Worm (Caenorhabditis elegans) whole organism, early embryonic: ENCODE results near the gene srd-7.
A peak's percentile ranks its signal among the peaks of the same experiment; 100 is the strongest.

Experiments
- B0310.2 ChIP-seq: sonication (generic microtip); optimal IDR thresholded peaks from 2 replicates; lab custom pipeline; 2016; ENCODE audit warnings: mild to moderate bottlenecking, missing genetic modification characterization, missing compliant biosample characterization
- F13C5.2 ChIP-seq: sonication (generic microtip); optimal IDR thresholded peaks from 2 replicates; lab custom pipeline; 2017; ENCODE audit warnings: mild to moderate bottlenecking, missing genetic modification characterization, inconsistent platforms, missing compliant biosample characterization
- aly-1 ChIP-seq: sonication (generic microtip); optimal IDR thresholded peaks from 2 replicates; lab custom pipeline; 2016; ENCODE audit warnings: missing genetic modification characterization, missing compliant biosample characterization
- ama-1 ChIP-seq: fragments of 150-350 bp; optimal IDR thresholded peaks from 2 replicates; lab custom pipeline; 2014
- ceh-13 ChIP-seq: fragments of 200-800 bp; sonication (Bioruptor generic); optimal IDR thresholded peaks from 2 replicates; lab custom pipeline; 2018; ENCODE audit warnings: mild to moderate bottlenecking, missing genetic modification characterization, missing compliant biosample characterization
- ceh-36 ChIP-seq: sonication (generic microtip); optimal IDR thresholded peaks from 2 replicates; lab custom pipeline; 2016; ENCODE audit warnings: missing genetic modification characterization, inconsistent platforms, missing compliant biosample characterization
- ets-7 ChIP-seq: sonication (generic microtip); optimal IDR thresholded peaks from 2 replicates; lab custom pipeline; 2016; ENCODE audit warnings: missing genotype, missing genetic modification characterization, missing compliant biosample characterization
- flt-1 ChIP-seq: fragments of 200-800 bp; sonication (Bioruptor generic); IDR thresholded peaks from 2 replicates; pipeline ENCODE4 v1.3.6; 2022; ENCODE audit warnings: missing genetic modification characterization, missing compliant biosample characterization
- hmbx-1 ChIP-seq: sonication (generic microtip); optimal IDR thresholded peaks from 2 replicates; lab custom pipeline; 2016; ENCODE audit warnings: mild to moderate bottlenecking, missing genetic modification characterization, missing compliant biosample characterization
- hmg-4 ChIP-seq: fragments of 200-800 bp; sonication (Bioruptor generic); optimal IDR thresholded peaks from 2 replicates; lab custom pipeline; 2018; ENCODE audit warnings: mild to moderate bottlenecking, missing genetic modification characterization, missing compliant biosample characterization
- hnd-1 ChIP-seq: sonication (generic microtip); optimal IDR thresholded peaks from 2 replicates; lab custom pipeline; 2016; ENCODE audit warnings: missing genetic modification characterization, missing compliant biosample characterization
- pes-1 ChIP-seq: fragments of 200-800 bp; sonication (Bioruptor generic); IDR thresholded peaks from 2 replicates; pipeline ENCODE4 v1.3.6; 2022; ENCODE audit warnings: missing genetic modification reagents, missing genetic modification characterization, missing compliant biosample characterization
- scrt-1 ChIP-seq: fragments of 200-800 bp; sonication (Bioruptor generic); IDR thresholded peaks from 2 replicates; pipeline ENCODE4 v1.3.6; 2022; ENCODE audit warnings: missing genetic modification characterization, missing compliant biosample characterization
- sea-1 ChIP-seq: fragments of 200-800 bp; sonication (Bioruptor generic); conservative IDR thresholded peaks from 2 replicates; pipeline ENCODE4 v1.3.6; 2022; ENCODE audit warnings: missing genetic modification characterization, missing compliant biosample characterization
- tbx-11 ChIP-seq: fragments of 200-800 bp; sonication (Bioruptor generic); IDR thresholded peaks from 2 replicates; pipeline ENCODE4 v1.3.6; 2022; ENCODE audit warnings: missing genetic modification characterization, missing compliant biosample characterization
- tbx-37 ChIP-seq: fragments of 200-800 bp; sonication (Bioruptor generic); conservative IDR thresholded peaks from 2 replicates; pipeline ENCODE4 v1.3.6; 2022; ENCODE audit warnings: missing genetic modification reagents, missing genetic modification characterization, missing compliant biosample characterization
- tra-4 ChIP-seq: sonication (generic microtip); optimal IDR thresholded peaks from 2 replicates; lab custom pipeline; 2017; ENCODE audit warnings: missing genetic modification characterization, missing compliant biosample characterization

srd-7 gene

DNA sequence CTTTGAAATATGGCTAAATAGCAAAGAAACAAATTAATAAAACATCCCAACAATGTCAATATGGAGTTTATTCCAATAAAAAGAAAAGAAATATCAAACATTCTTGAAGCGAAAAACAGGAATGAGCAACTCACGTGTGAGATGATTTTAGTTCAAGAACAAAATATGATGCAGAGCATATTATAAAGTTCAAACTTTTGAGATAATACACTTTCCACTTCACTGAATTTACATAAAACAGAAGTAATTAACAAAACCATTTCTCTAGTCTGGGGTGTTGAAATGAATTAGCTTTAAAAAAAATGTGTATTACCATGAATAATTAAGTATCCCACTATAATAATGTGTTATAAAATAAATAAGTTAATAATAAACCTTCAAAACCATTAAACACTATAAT is at the start of gene srd-7:
Gene srd-7, minus strand, starts transcription at position 101 of the 400 bp plus-strand sequence.
- no peak for TF ChIP-seq tra-4 (tag; lab: Kevin White, UChicago)
- TF ChIP-seq tbx-37: no peak
- no peak for TF ChIP-seq hmbx-1 (tag; lab: Kevin White, UChicago)
- no peak for TF ChIP-seq scrt-1 (GFP tag; lab: Robert Waterston, UW)
- no peak for TF ChIP-seq F13C5.2 (tag; lab: Kevin White, UChicago)
- no peak for TF ChIP-seq B0310.2 (tag; lab: Kevin White, UChicago)
- TF ChIP-seq ceh-13 (GFP tag; lab: Kevin White, UChicago): no peak
- TF ChIP-seq flt-1: no peak
- TF ChIP-seq hnd-1: no peak
- TF ChIP-seq tbx-11 (GFP tag; lab: Robert Waterston, UW): no peak
- TF ChIP-seq hmg-4 (GFP tag; lab: Kevin White, UChicago): no peak
- no peak for TF ChIP-seq aly-1 (tag; lab: Kevin White, UChicago)

DNA sequence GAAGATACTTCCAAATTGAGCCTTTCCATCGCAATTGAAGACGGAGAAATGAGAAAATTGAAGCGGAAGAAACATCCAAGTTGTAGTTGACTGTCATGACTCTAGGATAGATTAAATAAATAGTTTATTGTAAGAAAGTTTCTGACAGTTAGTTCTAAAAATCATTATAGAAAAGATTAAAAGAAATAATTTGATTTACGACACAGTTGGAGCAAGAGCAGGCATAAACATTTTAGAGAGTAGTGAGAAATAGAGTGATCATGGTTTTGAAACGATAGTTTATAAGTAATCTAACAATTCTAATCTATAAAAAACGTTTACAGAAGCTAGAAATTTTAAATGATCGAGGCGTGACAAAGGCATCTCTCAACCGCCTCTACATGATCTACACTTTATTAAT is 45.5 kb upstream of the srd-7 start, which contains the start of gene best-15:
Gene best-15, minus strand, starts transcription at position 101 of the 400 bp plus-strand sequence.
- no peak for TF ChIP-seq hmg-4 (GFP tag; lab: Kevin White, UChicago)

DNA sequence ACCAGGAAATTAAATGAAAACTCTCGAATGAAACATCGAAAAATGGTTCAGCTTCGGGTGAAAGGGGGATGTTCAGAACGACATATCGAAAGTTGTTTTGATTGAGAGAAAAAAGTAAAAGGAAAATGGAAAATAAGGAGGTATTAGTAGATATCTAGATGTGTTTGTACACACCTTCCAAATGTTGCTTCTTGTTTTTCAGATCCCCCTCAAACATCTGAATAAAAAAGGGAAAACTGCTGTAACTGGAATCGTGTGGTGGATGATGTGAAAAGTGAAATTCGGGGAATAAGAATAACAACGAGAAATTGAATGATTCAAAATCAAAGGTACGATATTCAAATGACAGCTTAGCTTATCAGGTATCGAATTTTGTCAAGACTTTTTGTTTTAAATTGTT is 41.4 kb upstream of the srd-7 start, which contains the start of gene npax-3:
Gene npax-3, minus strand, starts transcription at position 101 of the 400 bp plus-strand sequence.
- TF ChIP-seq hmbx-1 (tag; lab: Kevin White, UChicago): no peak
- TF ChIP-seq scrt-1 (GFP tag; lab: Robert Waterston, UW): no peak
- TF ChIP-seq F13C5.2 (tag; lab: Kevin White, UChicago): no peak
- no peak for TF ChIP-seq aly-1 (tag; lab: Kevin White, UChicago)
- no peak for TF ChIP-seq ceh-13 (GFP tag; lab: Kevin White, UChicago)
- no peak for TF ChIP-seq B0310.2 (tag; lab: Kevin White, UChicago)
- no peak for TF ChIP-seq tbx-37
- no peak for TF ChIP-seq ets-7 (tag; lab: Kevin White, UChicago)
- no peak for TF ChIP-seq flt-1
- TF ChIP-seq hnd-1: no peak
- no peak for TF ChIP-seq hmg-4 (GFP tag; lab: Kevin White, UChicago)
- no peak for TF ChIP-seq tra-4 (tag; lab: Kevin White, UChicago)
- no peak for TF ChIP-seq ama-1 (lab: Kevin White, UChicago)
- no peak for TF ChIP-seq ceh-36 (tag; lab: Kevin White, UChicago)
- TF ChIP-seq pes-1 (GFP tag; lab: Robert Waterston, UW): no peak

ce11 chrIV:10826029-10826428 is 39.4 kb upstream of the srd-7 start:
- TF ChIP-seq B0310.2 (tag; lab: Kevin White, UChicago) (no peak), tbx-37 (no peak), ceh-13 (GFP tag; lab: Kevin White, UChicago) (no peak), ama-1 (lab: Kevin White, UChicago) (peak; percentile 65)

ce11 chrIV:10825383-10825782 is 38.8 kb upstream of the srd-7 start:
- no peak for TF ChIP-seq ets-7 (tag; lab: Kevin White, UChicago)
- TF ChIP-seq tbx-37: no peak
- TF ChIP-seq B0310.2 (tag; lab: Kevin White, UChicago): no peak
- TF ChIP-seq ceh-36 (tag; lab: Kevin White, UChicago): no peak
- TF ChIP-seq flt-1: no peak
- no peak for TF ChIP-seq ceh-13 (GFP tag; lab: Kevin White, UChicago)
- no peak for TF ChIP-seq aly-1 (tag; lab: Kevin White, UChicago)
- TF ChIP-seq tra-4 (tag; lab: Kevin White, UChicago): no peak
- TF ChIP-seq sea-1 (GFP tag; lab: Robert Waterston, UW): no peak

- no peak for TF ChIP-seq hnd-1
- TF ChIP-seq B0310.2 (tag; lab: Kevin White, UChicago): no peak
- TF ChIP-seq ama-1 (lab: Kevin White, UChicago): peak; percentile 43
- peak; percentile 49; the same call in 1 of the 2 replicates for TF ChIP-seq sea-1 (GFP tag; lab: Robert Waterston, UW)
- TF ChIP-seq F13C5.2 (tag; lab: Kevin White, UChicago): peak; percentile 82
- TF ChIP-seq ceh-36 (tag; lab: Kevin White, UChicago): no peak
- no peak for TF ChIP-seq aly-1 (tag; lab: Kevin White, UChicago)
- 0 out of 2 replicates have a peak, but pooled peaks have one; percentile 46 for TF ChIP-seq scrt-1 (GFP tag; lab: Robert Waterston, UW)
- no peak for TF ChIP-seq pes-1 (GFP tag; lab: Robert Waterston, UW)
- peak; percentile 2; the same call in 1 of the 2 replicates for TF ChIP-seq flt-1
- TF ChIP-seq hmbx-1 (tag; lab: Kevin White, UChicago): no peak
- TF ChIP-seq hmg-4 (GFP tag; lab: Kevin White, UChicago): peak; percentile 95
- no peak for TF ChIP-seq tra-4 (tag; lab: Kevin White, UChicago)
- TF ChIP-seq ceh-13 (GFP tag; lab: Kevin White, UChicago): no peak
- TF ChIP-seq ets-7 (tag; lab: Kevin White, UChicago): peak; percentile 46
- 0 out of 2 replicates have a peak, but pooled peaks have one; percentile 12 for TF ChIP-seq tbx-37
Observed at ce11 chrIV:10821672-10822304, 35.2 kb upstream of the srd-7 start.

- TF ChIP-seq hmbx-1 (tag; lab: Kevin White, UChicago) (no peak), ceh-13 (GFP tag; lab: Kevin White, UChicago) (no peak), tbx-11 (GFP tag; lab: Robert Waterston, UW) (no peak), pes-1 (GFP tag; lab: Robert Waterston, UW) (no peak), ama-1 (lab: Kevin White, UChicago) (no peak), aly-1 (tag; lab: Kevin White, UChicago) (peak; percentile 46)
Observed at ce11 chrIV:10820837-10821671, 34.4 kb upstream of the srd-7 start.
